Worm (Caenorhabditis elegans) whole organism, L4 larva: ENCODE measurements around the gene gba-2.
A peak's percentile ranks its signal among the peaks of the same experiment; 100 is the strongest.

Source experiments
- F26F4.8 ChIP-seq: fragments of 200-800 bp; sonication (Bioruptor generic); conservative IDR thresholded peaks from 2 replicates; pipeline ENCODE4 v1.3.6; 2022; ENCODE audit warnings: missing genetic modification characterization, missing compliant biosample characterization
- F44E2.7 ChIP-seq: fragments of 200-800 bp; sonication (Bioruptor generic); IDR thresholded peaks from 2 replicates; pipeline ENCODE4 v2.1.2; 2022; ENCODE audit warnings: missing genetic modification characterization, missing compliant biosample characterization
- T20F7.1 ChIP-seq: fragments of 200-800 bp; sonication (Bioruptor generic); optimal IDR thresholded peaks from 2 replicates; lab custom pipeline; 2018; ENCODE audit warnings: mild to moderate bottlenecking, missing genetic modification characterization, missing compliant biosample characterization
- Y105C5A.15 ChIP-seq: fragments of 200-800 bp; sonication (Bioruptor generic); IDR thresholded peaks from 2 replicates; pipeline ENCODE4 v1.3.6; 2022; ENCODE audit warnings: missing genetic modification characterization, missing compliant biosample characterization
- Y75B8A.6 ChIP-seq: fragments of 200-800 bp; sonication (Bioruptor generic); IDR thresholded peaks from 2 replicates; pipeline ENCODE4 v1.3.6; 2022; ENCODE audit warnings: missing genetic modification reagents, missing genetic modification characterization, missing compliant biosample characterization
- ZK546.5 ChIP-seq, 2 experiments: sonication (generic microtip); optimal IDR thresholded peaks; 2 replicates each; lab custom pipeline; 2017; ENCODE audit warnings: missing biosample characterization in 2 of 2, missing genetic modification characterization in 2 of 2
- aha-1 ChIP-seq: fragments of 150-350 bp; peaks from one replicate; lab custom pipeline; 2014; ENCODE audit warnings: missing biosample characterization, missing genetic modification characterization
- ama-1 ChIP-seq: fragments of 150-350 bp; optimal IDR thresholded peaks from 2 replicates; lab custom pipeline; 2014; ENCODE audit warnings: inconsistent platforms, mixed read lengths
- arid-1 ChIP-seq: fragments of 200-800 bp; sonication (Bioruptor generic); conservative IDR thresholded peaks from 2 replicates; pipeline ENCODE4 v1.3.6; 2022; ENCODE audit warnings: missing genetic modification reagents, missing genetic modification characterization, missing compliant biosample characterization
- ceh-28 ChIP-seq: fragments of 150-350 bp; optimal IDR thresholded peaks from 2 replicates; lab custom pipeline; 2014; ENCODE audit warnings: missing biosample characterization, missing genetic modification reagents, missing genetic modification characterization
- cey-2 ChIP-seq: sonication (generic microtip); optimal IDR thresholded peaks from 3 replicates; lab custom pipeline; 2017; ENCODE audit warnings: missing genetic modification characterization, mild to moderate bottlenecking, missing compliant biosample characterization, antibody characterized with exemption, borderline replicate concordance; ENCODE audit not compliant: insufficient read depth
- daf-12 ChIP-seq: fragments of 150-350 bp; optimal IDR thresholded peaks from 2 replicates; lab custom pipeline; 2014; ENCODE audit warnings: missing biosample characterization, missing genetic modification reagents, missing genetic modification characterization
- dmd-6 ChIP-seq: fragments of 200-800 bp; sonication (Bioruptor generic); IDR thresholded peaks from 2 replicates; pipeline ENCODE4 v1.3.6; 2022; ENCODE audit warnings: missing genetic modification reagents, missing genetic modification characterization, missing compliant biosample characterization
- egl-43 ChIP-seq: fragments of 200-800 bp; sonication (Bioruptor generic); IDR thresholded peaks from 2 replicates; pipeline ENCODE4 v1.3.6; 2022; ENCODE audit warnings: missing genetic modification reagents, missing genetic modification characterization, missing compliant biosample characterization
- gei-8 ChIP-seq: fragments of 200-800 bp; sonication (Bioruptor generic); optimal IDR thresholded peaks from 2 replicates; lab custom pipeline; 2018; ENCODE audit warnings: mild to moderate bottlenecking, missing genetic modification characterization, missing compliant biosample characterization
- hif-1 ChIP-seq, 2 experiments: sonication (generic microtip); optimal IDR thresholded peaks; 2 replicates each; lab custom pipeline; 2016 to 2017; ENCODE audit warnings: missing compliant biosample characterization in 2 of 2, missing genetic modification characterization in 2 of 2, missing genetic modification reagents in 2 of 2, missing genotype in 2 of 2, mild to moderate bottlenecking in 1 of 2
- hlh-11 ChIP-seq: fragments of 200-800 bp; sonication (Bioruptor generic); optimal IDR thresholded peaks from 2 replicates; lab custom pipeline; 2018; ENCODE audit warnings: mild to moderate bottlenecking, missing genetic modification characterization, missing compliant biosample characterization
- lim-7 ChIP-seq: fragments of 200-800 bp; sonication (Bioruptor generic); IDR thresholded peaks from 2 replicates; pipeline ENCODE4 v1.3.6; 2022; ENCODE audit warnings: missing genetic modification characterization, missing compliant biosample characterization
- lin-29 ChIP-seq: fragments of 200-800 bp; sonication (Bioruptor generic); IDR thresholded peaks from 2 replicates; pipeline ENCODE4 v1.3.6; 2022; ENCODE audit warnings: missing genetic modification reagents, missing genetic modification characterization, missing compliant biosample characterization
- lsy-2 ChIP-seq, 2 experiments: fragments of 150-350 bp in 1 of 2; sonication (generic microtip) in 1 of 2; optimal IDR thresholded peaks; 2 replicates each; lab custom pipeline; 2014 to 2017; ENCODE audit warnings: missing biosample characterization in 2 of 2, missing genetic modification characterization in 2 of 2
- madf-9 ChIP-seq: fragments of 200-800 bp; sonication (Bioruptor generic); conservative IDR thresholded peaks from 2 replicates; pipeline ENCODE4 v1.3.6; 2022; ENCODE audit warnings: missing genetic modification reagents, missing genetic modification characterization, missing compliant biosample characterization
- mdt-29 ChIP-seq: fragments of 200-800 bp; sonication (Bioruptor generic); IDR thresholded peaks from 2 replicates; pipeline ENCODE4 v1.3.6; 2022; ENCODE audit warnings: missing genetic modification reagents, missing genetic modification characterization, missing compliant biosample characterization
- mes-2 ChIP-seq: sonication (generic microtip); optimal IDR thresholded peaks from 2 replicates; lab custom pipeline; 2016; ENCODE audit warnings: missing genotype, mild to moderate bottlenecking, missing genetic modification characterization, missing compliant biosample characterization; ENCODE audit not compliant: poor library complexity, severe bottlenecking
- mxl-3 ChIP-seq: fragments of 200-800 bp; sonication (Bioruptor generic); optimal IDR thresholded peaks from 2 replicates; lab custom pipeline; 2018; ENCODE audit warnings: mild to moderate bottlenecking, missing genetic modification characterization, missing compliant biosample characterization
- nhr-10 ChIP-seq: fragments of 150-350 bp; optimal IDR thresholded peaks from 2 replicates; lab custom pipeline; 2014; ENCODE audit warnings: missing biosample characterization, missing genetic modification characterization
- nhr-111 ChIP-seq: fragments of 200-800 bp; sonication (Bioruptor generic); optimal IDR thresholded peaks from 2 replicates; lab custom pipeline; 2018; ENCODE audit warnings: mild to moderate bottlenecking, missing genetic modification characterization, missing compliant biosample characterization
- php-3 ChIP-seq: fragments of 200-800 bp; sonication (Bioruptor generic); IDR thresholded peaks from 2 replicates; pipeline ENCODE4 v1.3.6; 2022; ENCODE audit warnings: missing genetic modification reagents, missing genetic modification characterization, missing compliant biosample characterization
- rbr-2 ChIP-seq: sonication (generic microtip); optimal IDR thresholded peaks from 2 replicates; lab custom pipeline; 2016; ENCODE audit warnings: missing genotype, missing genetic modification characterization, missing compliant biosample characterization
- saeg-2 ChIP-seq: fragments of 200-800 bp; sonication (Bioruptor generic); IDR thresholded peaks from 2 replicates; pipeline ENCODE4 v1.3.6; 2022; ENCODE audit warnings: missing genetic modification reagents, missing genetic modification characterization, missing compliant biosample characterization
- snpc-1.2 ChIP-seq: fragments of 200-800 bp; sonication (Bioruptor generic); IDR thresholded peaks from 2 replicates; pipeline ENCODE4 v1.3.6; 2022; ENCODE audit warnings: missing genetic modification reagents, missing genetic modification characterization, missing compliant biosample characterization
- tag-97 ChIP-seq: fragments of 200-800 bp; sonication (Bioruptor generic); IDR thresholded peaks from 2 replicates; pipeline ENCODE4 v1.3.6; 2022; ENCODE audit warnings: missing genetic modification characterization, missing compliant biosample characterization
- unc-39 ChIP-seq: sonication (generic microtip); optimal IDR thresholded peaks from 2 replicates; lab custom pipeline; 2017; ENCODE audit warnings: missing biosample characterization, missing genetic modification characterization
- unc-62 ChIP-seq, 3 experiments: fragments of 150-350 bp in 1 of 3; sonication (generic microtip); optimal IDR thresholded peaks in 2 of 3; peaks in 1 of 3; 1 replicate in 1 of 3; 2 replicates in 2 of 3; lab custom pipeline; 2014 to 2017; ENCODE audit warnings: missing biosample characterization in 3 of 3, missing genetic modification characterization in 3 of 3, missing genetic modification reagents in 3 of 3, missing genotype in 1 of 3
- zip-11 ChIP-seq: fragments of 200-800 bp; sonication (Bioruptor generic); IDR thresholded peaks from 2 replicates; pipeline ENCODE4 v1.3.6; 2022; ENCODE audit warnings: missing genetic modification characterization, missing compliant biosample characterization
- ztf-7 ChIP-seq: fragments of 150-350 bp; optimal IDR thresholded peaks from 2 replicates; lab custom pipeline; 2014; ENCODE audit warnings: missing biosample characterization, missing genetic modification characterization

Gene gba-2

DNA sequence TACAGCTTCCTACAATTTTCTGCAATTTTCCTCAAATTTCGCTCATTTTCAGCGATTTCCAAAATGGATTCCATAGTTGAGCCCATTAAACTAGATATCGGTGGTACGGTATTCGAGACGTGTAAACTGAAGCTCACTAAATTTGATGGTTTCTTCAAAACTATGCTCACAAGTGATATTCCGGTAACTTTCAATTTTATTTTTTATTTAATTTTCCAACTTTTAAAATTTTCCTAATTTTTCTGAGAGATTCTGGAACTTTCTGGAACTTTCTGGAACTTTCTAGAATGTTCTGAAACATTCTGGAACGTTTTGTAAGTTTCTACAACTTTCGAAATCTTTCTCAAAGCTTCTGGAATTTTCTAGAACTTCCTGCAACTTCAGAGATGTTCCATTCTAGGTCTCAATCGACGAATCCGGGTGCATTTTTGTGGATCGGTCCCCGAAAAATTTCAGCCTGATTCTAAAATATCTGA lies 39.3 kb downstream of the gba-2 start, which contains the start of gene C40A11.2:
Gene C40A11.2, plus strand, starts transcription at position 51 of the 476 bp plus-strand sequence.
- TF ChIP-seq zip-11 (GFP tag; lab: Robert Waterston, UW) (no peak), daf-12 (tag; lab: Kevin White, UChicago) (no peak), aha-1 (tag; lab: Kevin White, UChicago) (no peak), unc-62 (GFP tag; optimal IDR thresholded peaks at IDR 0.05 in 1 of 2; lab: Kevin White, UChicago) (peak in 1 of 2 experiments; percentile 52), unc-62 (tag; optimal IDR thresholded peaks at IDR 0.05; lab: Kevin White, UChicago) (no peak)

DNA sequence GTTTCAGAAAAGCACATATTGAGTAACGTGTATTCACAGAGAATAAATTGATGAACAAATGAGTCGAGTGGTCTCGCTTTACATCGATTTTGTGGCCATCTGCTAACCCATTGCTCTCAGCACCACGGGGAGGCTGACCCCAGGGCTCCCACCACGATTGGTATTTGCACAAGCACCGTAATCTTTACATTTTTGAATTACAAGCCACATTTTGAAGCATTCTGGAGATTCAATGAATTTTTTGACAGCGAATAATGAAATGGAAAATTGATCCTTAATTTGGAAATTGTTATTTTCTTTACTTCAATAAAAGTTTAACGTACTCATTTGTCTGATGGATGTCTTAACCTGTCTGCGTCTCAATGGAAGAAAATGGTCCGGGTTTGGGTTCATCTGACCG lies 40.7 kb downstream of the gba-2 start, which contains the start of gene C40A11.6:
Gene C40A11.6, minus strand, starts transcription at position 101 of the 400 bp plus-strand sequence.
- TF ChIP-seq ztf-7 (tag; lab: Kevin White, UChicago), result no peak
- TF ChIP-seq arid-1 (GFP tag; lab: Robert Waterston, UW), result no peak
- TF ChIP-seq saeg-2 (GFP tag; lab: Robert Waterston, UW), result no peak
- TF ChIP-seq ceh-28 (tag; lab: Kevin White, UChicago), result no peak

DNA sequence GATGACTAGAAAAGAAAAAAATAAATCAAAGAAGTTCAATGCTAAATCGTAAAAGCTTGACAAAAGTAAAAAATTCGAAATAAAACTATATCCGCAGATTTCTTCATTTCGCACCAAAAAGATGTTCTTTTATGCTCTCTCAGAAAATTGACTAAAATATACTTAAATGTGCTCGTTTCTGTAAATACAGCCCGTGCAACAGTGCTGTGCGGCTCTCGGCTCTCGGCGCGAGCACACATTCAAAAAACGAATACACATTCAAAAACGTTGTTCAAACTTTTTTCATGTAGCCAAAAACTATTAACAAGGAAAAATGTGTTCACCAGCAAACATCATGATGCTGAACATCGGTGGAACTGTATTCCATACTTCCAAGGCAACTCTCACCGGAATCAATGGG lies 45.4 kb downstream of the gba-2 start, which contains the start of gene C40A11.3:
Gene C40A11.3, plus strand, starts transcription at position 301 of the 400 bp plus-strand sequence.
- TF ChIP-seq unc-62 (GFP tag; optimal IDR thresholded peaks at IDR 0.05 in 1 of 2; lab: Kevin White, UChicago) (peak in 1 of 2 experiments; percentile 50), unc-62 (tag; optimal IDR thresholded peaks at IDR 0.05; lab: Kevin White, UChicago) (no peak), php-3 (GFP tag; lab: Robert Waterston, UW) (no peak)

DNA sequence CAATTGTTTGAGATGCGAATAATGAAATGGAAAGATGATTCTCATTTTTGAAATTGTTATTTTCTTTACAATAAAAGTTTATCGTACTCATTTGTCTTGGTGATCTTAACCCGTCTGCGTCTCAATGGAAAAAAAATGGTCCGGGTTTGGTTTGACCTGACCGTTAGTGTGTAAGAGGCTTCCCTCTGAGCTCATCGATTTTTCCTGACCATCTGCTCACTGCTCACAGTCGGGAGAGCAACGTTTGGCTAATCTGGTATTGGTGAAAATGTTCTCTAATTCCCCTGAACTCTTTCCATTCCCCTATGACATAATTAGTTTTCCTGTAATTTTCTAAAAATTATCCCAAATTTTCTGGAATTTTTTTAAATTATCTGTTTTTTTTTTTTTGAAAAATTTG lies 47.3 kb downstream of the gba-2 start:
- TF ChIP-seq Y105C5A.15 (no peak), mxl-3 (no peak), hif-1 (tag; optimal IDR thresholded peaks at IDR 0.05; lab: Kevin White, UChicago) (no peak), cey-2 (no peak), nhr-111 (GFP tag; lab: Kevin White, UChicago) (no peak), madf-9 (no peak), lim-7 (GFP tag; lab: Robert Waterston, UW) (no peak), gei-8 (GFP tag; lab: Kevin White, UChicago) (no peak), T20F7.1 (no peak), F44E2.7 (GFP tag; lab: Robert Waterston, UW) (no peak)

DNA sequence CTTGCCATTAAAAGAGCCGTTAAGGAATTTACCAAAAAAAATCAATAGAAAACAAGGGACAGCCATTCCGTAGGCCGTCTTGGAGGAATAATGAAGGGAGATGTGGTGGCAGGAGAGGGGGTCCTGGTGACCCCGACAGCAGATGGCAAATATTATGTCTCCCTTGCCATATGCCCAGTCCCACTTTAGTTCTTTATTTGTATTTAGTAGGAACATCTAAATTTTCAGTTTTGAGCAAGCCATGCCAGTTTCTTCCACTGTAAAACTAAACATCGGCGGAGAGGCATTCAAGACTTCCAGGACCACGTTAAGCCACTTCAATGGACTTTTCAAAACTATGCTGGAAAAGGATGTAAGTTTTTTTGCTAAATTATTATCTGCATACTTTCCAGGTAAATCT lies 49.0 kb downstream of the gba-2 start, which contains the start of gene C40A11.4:
Gene C40A11.4, plus strand, starts transcription at position 188 of the 400 bp plus-strand sequence.
- TF ChIP-seq egl-43 (GFP tag; lab: Robert Waterston, UW) (no peak), ZK546.5 (tag; optimal IDR thresholded peaks at IDR 0.05; lab: Kevin White, UChicago) (no peak), mes-2 (tag; lab: Kevin White, UChicago) (no peak), cey-2 (no peak), snpc-1.2 (GFP tag; lab: Robert Waterston, UW) (no peak), gei-8 (GFP tag; lab: Kevin White, UChicago) (no peak), unc-39 (tag; lab: Kevin White, UChicago) (no peak), lin-29 (GFP tag; lab: Robert Waterston, UW) (no peak), rbr-2 (tag; lab: Kevin White, UChicago) (no peak), arid-1 (GFP tag; lab: Robert Waterston, UW) (no peak), dmd-6 (GFP tag; lab: Robert Waterston, UW) (no peak), lsy-2 (tag; optimal IDR thresholded peaks at IDR 0.05; lab: Kevin White, UChicago) (no peak), nhr-10 (tag; lab: Kevin White, UChicago) (no peak), mdt-29 (GFP tag; lab: Robert Waterston, UW) (no peak), F26F4.8 (GFP tag; lab: Robert Waterston, UW) (no peak), ama-1 (lab: Kevin White, UChicago) (no peak), tag-97 (GFP tag; lab: Robert Waterston, UW) (no peak), Y75B8A.6 (GFP tag; lab: Robert Waterston, UW) (no peak), hlh-11 (tag; lab: Kevin White, UChicago) (no peak)
